Fruit fly (Drosophila melanogaster) whole organism, embryonic: ENCODE measurements around the gene sky.

ENCODE experiments used
- ATbp ChIP-seq: fragments of 200-800 bp; sonication (Bioruptor generic); optimal IDR thresholded peaks from 2 replicates; lab custom pipeline; 2017; ENCODE audit warnings: missing biosample characterization, mild to moderate bottlenecking, missing genetic modification characterization, missing genetic modification reagents
- Asciz ChIP-seq: fragments of 200-800 bp; sonication (Bioruptor generic); optimal IDR thresholded peaks from 2 replicates; lab custom pipeline; 2017; ENCODE audit warnings: missing biosample characterization, mild to moderate bottlenecking, missing genetic modification characterization, missing genetic modification reagents
- CG11456 ChIP-seq: fragments of 200-800 bp; sonication (Bioruptor generic); IDR thresholded peaks from 3 replicates; pipeline ENCODE4 v1.3.6; 2022; ENCODE audit warnings: missing biosample characterization, missing genetic modification characterization
- CG12155 ChIP-seq: fragments of 200-800 bp; sonication (Bioruptor generic); optimal IDR thresholded peaks from 3 replicates; lab custom pipeline; 2016; ENCODE audit warnings: missing biosample characterization, missing genetic modification characterization
- CG12659 ChIP-seq: fragments of 200-800 bp; sonication (Bioruptor generic); optimal IDR thresholded peaks from 3 replicates; lab custom pipeline; 2017; ENCODE audit warnings: mild to moderate bottlenecking, missing biosample characterization, missing genetic modification reagents, missing genetic modification characterization
- CG13296 ChIP-seq: fragments of 200-800 bp; sonication (Bioruptor generic); optimal IDR thresholded peaks from 3 replicates; lab custom pipeline; 2018; ENCODE audit warnings: missing biosample characterization, mild to moderate bottlenecking, missing genetic modification characterization
- CG14014 ChIP-seq: fragments of 200-800 bp; sonication (Bioruptor generic); IDR thresholded peaks from 2 replicates; pipeline ENCODE4 v1.3.6; 2022; ENCODE audit warnings: missing biosample characterization, missing genetic modification characterization
- CG14667 ChIP-seq: fragments of 200-800 bp; sonication (Bioruptor generic); IDR thresholded peaks from 2 replicates; pipeline ENCODE4 v1.3.6; 2022; ENCODE audit warnings: missing biosample characterization, missing genetic modification characterization
- CG14710 ChIP-seq: fragments of 200-800 bp; sonication (Bioruptor generic); optimal IDR thresholded peaks from 3 replicates; lab custom pipeline; 2019; ENCODE audit warnings: missing biosample characterization, mild to moderate bottlenecking, missing genetic modification characterization, moderate library complexity
- CG14860 ChIP-seq: fragments of 200-800 bp; sonication (Bioruptor generic); IDR thresholded peaks from 3 replicates; pipeline ENCODE4 v1.3.6; 2022; ENCODE audit warnings: missing biosample characterization, missing genetic modification characterization; ENCODE audit not compliant: partially characterized antibody
- CG17186 ChIP-seq: fragments of 200-800 bp; sonication (Bioruptor generic); optimal IDR thresholded peaks from 3 replicates; lab custom pipeline; 2017; ENCODE audit warnings: missing biosample characterization, missing genetic modification reagents, missing genetic modification characterization
- CG17385 ChIP-seq: fragments of 200-800 bp; sonication (Bioruptor generic); optimal IDR thresholded peaks from 3 replicates; lab custom pipeline; 2018; ENCODE audit warnings: missing biosample characterization, mild to moderate bottlenecking, missing genetic modification characterization
- CG2120 ChIP-seq: fragments of 200-800 bp; sonication (Bioruptor generic); optimal IDR thresholded peaks from 3 replicates; lab custom pipeline; 2016; ENCODE audit warnings: missing biosample characterization, missing genetic modification characterization
- CG2889 ChIP-seq: fragments of 200-800 bp; sonication (Bioruptor generic); IDR thresholded peaks from 3 replicates; pipeline ENCODE4 v1.3.6; 2022; ENCODE audit warnings: missing biosample characterization, missing genetic modification characterization
- CG43689 ChIP-seq: fragments of 200-800 bp; sonication (Bioruptor generic); IDR thresholded peaks from 2 replicates; pipeline ENCODE4 v1.3.6; 2022; ENCODE audit warnings: missing biosample characterization, missing genetic modification characterization
- CG4617 ChIP-seq: fragments of 200-800 bp; sonication (Bioruptor generic); optimal IDR thresholded peaks from 3 replicates; lab custom pipeline; 2016; ENCODE audit warnings: missing biosample characterization, missing genetic modification characterization, borderline replicate concordance
- CG5953 ChIP-seq: fragments of 200-800 bp; sonication (Bioruptor generic); IDR thresholded peaks from 2 replicates; pipeline ENCODE4 v1.3.6; 2022; ENCODE audit warnings: missing biosample characterization, missing genetic modification characterization
- CG7745 ChIP-seq: fragments of 200-800 bp; sonication (Bioruptor generic); optimal IDR thresholded peaks from 2 replicates; lab custom pipeline; 2018; ENCODE audit warnings: missing biosample characterization, mild to moderate bottlenecking, missing genetic modification characterization, moderate library complexity
- CG8089 ChIP-seq: fragments of 200-800 bp; sonication (Bioruptor generic); optimal IDR thresholded peaks from 3 replicates; lab custom pipeline; 2016; ENCODE audit warnings: missing biosample characterization, missing genetic modification characterization
- CG8359 ChIP-seq: fragments of 200-800 bp; sonication (Bioruptor generic); optimal IDR thresholded peaks from 2 replicates; lab custom pipeline; 2017; ENCODE audit warnings: missing biosample characterization, mild to moderate bottlenecking, missing genetic modification characterization, borderline replicate concordance
- CG8478 ChIP-seq: fragments of >200 bp; optimal IDR thresholded peaks from 2 replicates; lab custom pipeline; 2018
- CG9876 ChIP-seq: fragments of 200-800 bp; sonication (Bioruptor generic); optimal IDR thresholded peaks from 2 replicates; lab custom pipeline; 2016; ENCODE audit warnings: missing biosample characterization, missing genetic modification characterization
- CG9932 ChIP-seq: fragments of 200-800 bp; sonication (Bioruptor generic); IDR thresholded peaks from 2 replicates; pipeline ENCODE4 v1.3.6; 2022; ENCODE audit warnings: missing biosample characterization, missing genetic modification characterization
- Dip2 ChIP-seq: fragments of 200-800 bp; sonication (Bioruptor generic); IDR thresholded peaks from 2 replicates; pipeline ENCODE4 v1.3.6; 2022; ENCODE audit warnings: missing biosample characterization, missing genetic modification characterization
- Dip3 ChIP-seq: fragments of 200-800 bp; sonication (Bioruptor generic); optimal IDR thresholded peaks from 3 replicates; lab custom pipeline; 2016; ENCODE audit warnings: missing biosample characterization, missing genetic modification characterization
- Doc2 ChIP-seq: fragments of 200-800 bp; sonication (Bioruptor generic); IDR thresholded peaks from 2 replicates; pipeline ENCODE4 v1.3.6; 2022; ENCODE audit warnings: missing biosample characterization, missing genetic modification characterization
- Hand ChIP-seq: fragments of 200-800 bp; sonication (Bioruptor generic); optimal IDR thresholded peaks from 2 replicates; lab custom pipeline; 2017; ENCODE audit warnings: mild to moderate bottlenecking, missing biosample characterization, missing genetic modification reagents, missing genetic modification characterization
- Max ChIP-seq: fragments of 200-800 bp; sonication (Bioruptor generic); optimal IDR thresholded peaks from 2 replicates; lab custom pipeline; 2016; ENCODE audit warnings: missing biosample characterization, mild to moderate bottlenecking, missing genetic modification characterization
- NfI ChIP-seq: fragments of 200-800 bp; sonication (Bioruptor generic); optimal IDR thresholded peaks from 3 replicates; lab custom pipeline; 2018; ENCODE audit warnings: missing biosample characterization, mild to moderate bottlenecking, missing genetic modification characterization, moderate library complexity
- Six4 ChIP-seq: fragments of 200-800 bp; sonication (Bioruptor generic); optimal IDR thresholded peaks from 2 replicates; lab custom pipeline; 2016; ENCODE audit warnings: missing biosample characterization, missing genetic modification characterization
- Sox100B ChIP-seq: fragments of 200-800 bp; sonication (Bioruptor generic); optimal IDR thresholded peaks from 3 replicates; lab custom pipeline; 2018; ENCODE audit warnings: missing biosample characterization, mild to moderate bottlenecking, missing genetic modification characterization
- al ChIP-seq: fragments of 200-800 bp; sonication (Bioruptor generic); IDR thresholded peaks from 2 replicates; pipeline ENCODE4 v1.3.6; 2022; ENCODE audit warnings: missing biosample characterization, missing genetic modification characterization
- ato ChIP-seq: fragments of 200-800 bp; sonication (Bioruptor generic); IDR thresholded peaks from 2 replicates; pipeline ENCODE4 v1.3.6; 2022; ENCODE audit warnings: missing biosample characterization, missing genetic modification characterization; ENCODE audit not compliant: partially characterized antibody
- bbx ChIP-seq: fragments of 200-800 bp; sonication (Bioruptor generic); IDR thresholded peaks from 2 replicates; pipeline ENCODE4 v1.3.6; 2022; ENCODE audit warnings: missing biosample characterization, missing genetic modification characterization; ENCODE audit not compliant: partially characterized antibody
- cad ChIP-seq: fragments of >200 bp; optimal IDR thresholded peaks from 2 replicates; lab custom pipeline; 2017; ENCODE audit warnings: missing biosample characterization, missing genetic modification characterization
- cg ChIP-seq: fragments of 200-800 bp; sonication (Bioruptor generic); optimal IDR thresholded peaks from 3 replicates; lab custom pipeline; 2019; ENCODE audit warnings: missing biosample characterization, mild to moderate bottlenecking, missing genetic modification characterization, moderate library complexity
- eyg ChIP-seq: fragments of 200-800 bp; sonication (Bioruptor generic); optimal IDR thresholded peaks from 3 replicates; lab custom pipeline; 2016; ENCODE audit warnings: missing biosample characterization, missing genetic modification characterization
- fd96Cb ChIP-seq: fragments of 200-800 bp; sonication (Bioruptor generic); optimal IDR thresholded peaks from 2 replicates; lab custom pipeline; 2018; ENCODE audit warnings: missing biosample characterization, mild to moderate bottlenecking, missing genetic modification characterization, moderate library complexity
- hbn ChIP-seq: fragments of 200-800 bp; sonication (Bioruptor generic); IDR thresholded peaks from 2 replicates; pipeline ENCODE4 v1.3.6; 2022; ENCODE audit warnings: missing biosample characterization, missing genetic modification characterization; ENCODE audit not compliant: partially characterized antibody
- ind ChIP-seq: fragments of 200-800 bp; sonication (Bioruptor generic); optimal IDR thresholded peaks from 3 replicates; lab custom pipeline; 2016; ENCODE audit warnings: missing biosample characterization, missing genetic modification characterization
- kay ChIP-seq: fragments of 200-800 bp; sonication (Bioruptor generic); optimal IDR thresholded peaks from 2 replicates; lab custom pipeline; 2016; ENCODE audit warnings: missing biosample characterization, missing genetic modification characterization
- lov ChIP-seq, 2 experiments: fragments of 200-800 bp in 1 of 2; fragments of >200 bp in 1 of 2; sonication (Bioruptor generic) in 1 of 2; IDR thresholded peaks in 1 of 2; optimal IDR thresholded peaks in 1 of 2; 2 replicates in 1 of 2; 3 replicates in 1 of 2; pipeline versions ENCODE4 v1.3.6 to Lab custom; 2017 to 2022; ENCODE audit warnings: missing biosample characterization in 1 of 2, missing genetic modification characterization in 1 of 2
- maf-S ChIP-seq: fragments of 200-800 bp; sonication (Bioruptor generic); optimal IDR thresholded peaks from 2 replicates; lab custom pipeline; 2016; ENCODE audit warnings: missing biosample characterization, missing genetic modification characterization
- mirr ChIP-seq: fragments of 200-800 bp; sonication (Bioruptor generic); optimal IDR thresholded peaks from 3 replicates; lab custom pipeline; 2018; ENCODE audit warnings: missing biosample characterization, mild to moderate bottlenecking, missing genetic modification characterization
- ranshi ChIP-seq: fragments of 200-800 bp; sonication (Bioruptor generic); IDR thresholded peaks from 2 replicates; pipeline ENCODE4 v1.3.6; 2022; ENCODE audit warnings: missing biosample characterization, missing genetic modification characterization
- tap ChIP-seq: fragments of 200-800 bp; optimal IDR thresholded peaks from 3 replicates; lab custom pipeline; 2019; ENCODE audit warnings: missing biosample characterization, mild to moderate bottlenecking, missing genetic modification characterization, moderate library complexity
- tgo ChIP-seq: fragments of 200-800 bp; sonication (Bioruptor generic); IDR thresholded peaks from 3 replicates; pipeline ENCODE4 v1.3.6; 2022; ENCODE audit warnings: missing biosample characterization, missing genetic modification characterization
- toy ChIP-seq: fragments of 200-800 bp; sonication (Bioruptor generic); IDR thresholded peaks from 2 replicates; pipeline ENCODE4 v1.3.6; 2022; ENCODE audit warnings: missing biosample characterization, missing genetic modification characterization
- vfl ChIP-seq: fragments of 200-800 bp; sonication (Bioruptor generic); optimal IDR thresholded peaks from 2 replicates; lab custom pipeline; 2016; ENCODE audit warnings: missing biosample characterization, missing genetic modification characterization

The sky gene

DNA sequence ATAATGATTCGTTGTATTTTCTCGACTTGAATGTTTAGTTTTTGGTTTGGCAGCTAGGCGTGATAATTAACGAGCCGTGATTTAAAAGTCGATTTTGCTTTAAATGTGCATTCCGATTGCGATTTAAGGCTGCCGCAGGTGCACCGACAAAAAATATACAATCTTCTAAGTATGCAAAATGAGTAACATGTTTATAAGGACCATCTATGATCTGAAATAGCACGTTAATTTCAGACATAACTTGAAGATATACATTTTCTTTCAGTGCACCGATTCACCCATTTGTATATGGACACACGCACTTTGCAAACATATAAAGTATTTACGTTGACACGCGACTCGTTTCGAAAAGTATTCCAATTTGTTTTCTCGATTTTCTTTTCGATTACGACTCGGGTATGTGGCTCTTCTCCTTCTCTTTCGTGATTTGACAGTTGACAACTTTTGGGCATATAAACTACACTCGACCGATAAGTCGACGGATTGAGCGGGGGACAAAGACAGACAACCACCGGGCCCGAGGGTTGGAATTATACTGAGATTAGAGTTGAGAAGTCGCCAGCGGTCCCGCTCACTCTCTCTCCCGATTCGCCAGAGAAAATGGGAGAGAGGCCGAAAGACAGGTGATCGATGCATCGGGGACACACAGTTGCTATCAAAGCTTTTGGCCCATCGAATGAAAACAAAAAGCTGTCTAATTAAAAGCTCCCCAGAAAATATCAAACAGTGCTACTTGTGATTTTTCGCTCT, 28.7 kb downstream of the sky start (continued):
- TF ChIP-seq Dip3 (no peak), NfI (GFP tag; lab: Kevin White, UChicago) (no peak), Dip2 (GFP tag; lab: Robert Waterston, UW) (no peak), CG14667 (GFP tag; lab: Robert Waterston, UW) (no peak), Doc2 (GFP tag; lab: Robert Waterston, UW) (no peak), Sox100B (peak; percentile 58), ind (GFP tag; lab: Kevin White, UChicago) (peak; percentile 24), CG2120 (GFP tag; lab: Kevin White, UChicago) (peak; percentile 4), CG8478 (lab: Kevin White, UChicago) (no peak), Six4 (peak; percentile 39), cg (GFP tag; lab: Kevin White, UChicago) (no peak), CG8089 (peak; percentile 3), CG9876 (GFP tag; lab: Kevin White, UChicago) (no peak), CG17385 (peak; percentile 14), toy (GFP tag; lab: Robert Waterston, UW) (no peak), CG14860 (no peak), lov (optimal IDR thresholded peaks at IDR 0.05; lab: Kevin White, UChicago) (no peak), lov (GFP tag; IDR thresholded peaks at IDR 0.05; lab: Robert Waterston, UW) (no peak), tap (tag; lab: Kevin White, UChicago) (no peak), fd96Cb (tag; lab: Kevin White, UChicago) (peak; percentile 51), tgo (GFP tag; lab: Robert Waterston, UW) (no peak; the same call in 2 of the 3 replicates), CG2889 (no peak), CG4617 (GFP tag; lab: Kevin White, UChicago) (no peak), CG7745 (tag; lab: Kevin White, UChicago) (no peak), mirr (GFP tag; lab: Kevin White, UChicago) (peak; percentile 33), CG11456 (no peak), ranshi (GFP tag; lab: Robert Waterston, UW) (peak; percentile 21; the same call in 1 of the 2 replicates), bbx (GFP tag; lab: Robert Waterston, UW) (no peak), CG9932 (GFP tag; lab: Robert Waterston, UW) (no peak), CG14710 (tag; lab: Kevin White, UChicago) (peak; percentile 36), CG14014 (GFP tag; lab: Robert Waterston, UW) (no peak), eyg (GFP tag; lab: Kevin White, UChicago) (no peak), vfl (GFP tag; lab: Kevin White, UChicago) (no peak), ATbp (GFP tag; lab: Kevin White, UChicago) (peak; percentile 44), kay (no peak), hbn (GFP tag; lab: Robert Waterston, UW) (no peak), Asciz (GFP tag; lab: Kevin White, UChicago) (peak; percentile 65), CG5953 (GFP tag; lab: Robert Waterston, UW) (no peak), maf-S (GFP tag; lab: Kevin White, UChicago) (no peak), Hand (GFP tag; lab: Kevin White, UChicago) (no peak), al (no peak), CG8359 (GFP tag; lab: Kevin White, UChicago) (peak; percentile 18), CG43689 (no peak), ato (GFP tag; lab: Robert Waterston, UW) (no peak), CG17186 (GFP tag; lab: Kevin White, UChicago) (no peak), Max (GFP tag; lab: Kevin White, UChicago) (no peak), CG13296 (no peak), CG12155 (no peak), cad (GFP tag; lab: Kevin White, UChicago) (no peak), CG12659 (peak; percentile 24)
